Worm (Caenorhabditis elegans) whole organism, L4 larva: ENCODE measurements around the gene math-7.

Source experiments
- F10B5.3 ChIP-seq: sonication (generic microtip); optimal IDR thresholded peaks from 2 replicates; lab custom pipeline; 2016; ENCODE audit warnings: mild to moderate bottlenecking, missing genetic modification characterization, missing compliant biosample characterization
- aha-1 ChIP-seq: fragments of 150-350 bp; peaks from one replicate; lab custom pipeline; 2014; ENCODE audit warnings: missing biosample characterization, missing genetic modification characterization
- ceh-32 ChIP-seq: sonication (generic microtip); optimal IDR thresholded peaks from 2 replicates; lab custom pipeline; 2016; ENCODE audit warnings: mild to moderate bottlenecking, missing genetic modification characterization, missing compliant biosample characterization; ENCODE audit not compliant: poor library complexity
- ceh-44 ChIP-seq: fragments of 200-800 bp; sonication (Bioruptor generic); IDR thresholded peaks from 2 replicates; pipeline ENCODE4 v1.3.6; 2022; ENCODE audit warnings: missing genetic modification reagents, missing genetic modification characterization, missing compliant biosample characterization
- ceh-82 ChIP-seq: sonication (generic microtip); optimal IDR thresholded peaks from 2 replicates; lab custom pipeline; 2017; ENCODE audit warnings: missing biosample characterization, missing genetic modification characterization
- ctbp-1 ChIP-seq: fragments of 200-800 bp; sonication (Bioruptor generic); IDR thresholded peaks from 2 replicates; pipeline ENCODE4 v1.3.6; 2022; ENCODE audit warnings: missing genetic modification reagents, missing genetic modification characterization, missing compliant biosample characterization
- daf-16 ChIP-seq, 3 experiments: sonication (generic microtip); optimal IDR thresholded peaks; 2 replicates each; lab custom pipeline; 2016 to 2017; ENCODE audit warnings: missing genetic modification characterization in 3 of 3, missing genetic modification reagents in 3 of 3, mild to moderate bottlenecking in 2 of 3, missing compliant biosample characterization in 2 of 3, missing biosample characterization in 1 of 3, moderate library complexity in 1 of 3
- dmd-6 ChIP-seq: fragments of 200-800 bp; sonication (Bioruptor generic); IDR thresholded peaks from 2 replicates; pipeline ENCODE4 v1.3.6; 2022; ENCODE audit warnings: missing genetic modification reagents, missing genetic modification characterization, missing compliant biosample characterization
- duxl-1 ChIP-seq: sonication (generic microtip); optimal IDR thresholded peaks from 2 replicates; lab custom pipeline; 2016; ENCODE audit warnings: mild to moderate bottlenecking, missing genetic modification characterization, moderate library complexity, missing compliant biosample characterization; ENCODE audit not compliant: poor library complexity
- egl-43 ChIP-seq: fragments of 200-800 bp; sonication (Bioruptor generic); IDR thresholded peaks from 2 replicates; pipeline ENCODE4 v1.3.6; 2022; ENCODE audit warnings: missing genetic modification reagents, missing genetic modification characterization, missing compliant biosample characterization
- hlh-11 ChIP-seq: fragments of 200-800 bp; sonication (Bioruptor generic); optimal IDR thresholded peaks from 2 replicates; lab custom pipeline; 2018; ENCODE audit warnings: mild to moderate bottlenecking, missing genetic modification characterization, missing compliant biosample characterization
- hmg-1.1 ChIP-seq: fragments of 200-800 bp; sonication (Bioruptor generic); IDR thresholded peaks from 2 replicates; pipeline ENCODE4 v1.3.6; 2022; ENCODE audit warnings: missing genetic modification reagents, missing genetic modification characterization, missing compliant biosample characterization
- jun-1 ChIP-seq: fragments of 150-350 bp; optimal IDR thresholded peaks from 2 replicates; lab custom pipeline; 2014; ENCODE audit warnings: missing biosample characterization, missing genetic modification reagents, missing genetic modification characterization
- lin-29 ChIP-seq: fragments of 200-800 bp; sonication (Bioruptor generic); IDR thresholded peaks from 2 replicates; pipeline ENCODE4 v1.3.6; 2022; ENCODE audit warnings: missing genetic modification reagents, missing genetic modification characterization, missing compliant biosample characterization
- lir-3 ChIP-seq: sonication (generic microtip); optimal IDR thresholded peaks from 2 replicates; lab custom pipeline; 2016; ENCODE audit warnings: mild to moderate bottlenecking, missing genetic modification characterization, missing compliant biosample characterization
- lsy-2 ChIP-seq, 2 experiments: fragments of 150-350 bp in 1 of 2; sonication (generic microtip) in 1 of 2; optimal IDR thresholded peaks; 2 replicates each; lab custom pipeline; 2014 to 2017; ENCODE audit warnings: missing biosample characterization in 2 of 2, missing genetic modification characterization in 2 of 2
- mep-1 ChIP-seq: fragments of 150-350 bp; sonication (generic microtip); optimal IDR thresholded peaks from 3 replicates; lab custom pipeline; 2014; ENCODE audit warnings: missing biosample characterization, missing genetic modification characterization
- mes-2 ChIP-seq: sonication (generic microtip); optimal IDR thresholded peaks from 2 replicates; lab custom pipeline; 2016; ENCODE audit warnings: missing genotype, mild to moderate bottlenecking, missing genetic modification characterization, missing compliant biosample characterization; ENCODE audit not compliant: poor library complexity, severe bottlenecking
- mxl-2 ChIP-seq: fragments of 200-800 bp; sonication (Bioruptor generic); conservative IDR thresholded peaks from 2 replicates; pipeline ENCODE4 v1.3.6; 2022; ENCODE audit warnings: missing genetic modification reagents, missing genetic modification characterization, missing compliant biosample characterization
- mxl-3 ChIP-seq: fragments of 200-800 bp; sonication (Bioruptor generic); optimal IDR thresholded peaks from 2 replicates; lab custom pipeline; 2018; ENCODE audit warnings: mild to moderate bottlenecking, missing genetic modification characterization, missing compliant biosample characterization
- nhr-11 ChIP-seq: fragments of 150-350 bp; optimal IDR thresholded peaks from 2 replicates; lab custom pipeline; 2014; ENCODE audit warnings: missing biosample characterization, missing genetic modification characterization
- nhr-25 ChIP-seq: sonication (generic microtip); optimal IDR thresholded peaks from 2 replicates; lab custom pipeline; 2017; ENCODE audit warnings: missing genetic modification characterization, mild to moderate bottlenecking, missing compliant biosample characterization, antibody characterized with exemption, moderate library complexity, borderline replicate concordance; ENCODE audit not compliant: insufficient read depth
- nhr-42 ChIP-seq: fragments of 200-800 bp; sonication (Bioruptor generic); IDR thresholded peaks from 2 replicates; pipeline ENCODE4 v1.3.6; 2022; ENCODE audit warnings: missing genetic modification characterization, missing compliant biosample characterization
- nhr-48 ChIP-seq: sonication (generic microtip); optimal IDR thresholded peaks from 2 replicates; lab custom pipeline; 2016; ENCODE audit warnings: mild to moderate bottlenecking, missing genetic modification characterization, missing compliant biosample characterization
- nhr-77 ChIP-seq: fragments of 150-350 bp; optimal IDR thresholded peaks from 2 replicates; lab custom pipeline; 2014; ENCODE audit warnings: missing biosample characterization, missing genetic modification characterization
- pqm-1 ChIP-seq: sonication (generic microtip); optimal IDR thresholded peaks from 2 replicates; lab custom pipeline; 2017; ENCODE audit warnings: missing biosample characterization, missing genetic modification characterization
- saeg-2 ChIP-seq: fragments of 200-800 bp; sonication (Bioruptor generic); IDR thresholded peaks from 2 replicates; pipeline ENCODE4 v1.3.6; 2022; ENCODE audit warnings: missing genetic modification reagents, missing genetic modification characterization, missing compliant biosample characterization
- set-16 ChIP-seq: fragments of 200-800 bp; sonication (Bioruptor generic); IDR thresholded peaks from 2 replicates; pipeline ENCODE4 v1.3.6; 2022; ENCODE audit warnings: missing genetic modification reagents, missing genetic modification characterization, missing compliant biosample characterization
- spr-3 ChIP-seq: fragments of 200-800 bp; sonication (Bioruptor generic); optimal IDR thresholded peaks from 2 replicates; lab custom pipeline; 2018; ENCODE audit warnings: mild to moderate bottlenecking, missing genetic modification characterization, missing compliant biosample characterization
- tra-1 ChIP-seq: fragments of 200-800 bp; sonication (Bioruptor generic); IDR thresholded peaks from 2 replicates; pipeline ENCODE4 v1.3.6; 2022; ENCODE audit warnings: missing genetic modification reagents, missing genetic modification characterization, missing compliant biosample characterization
- unc-39 ChIP-seq: sonication (generic microtip); optimal IDR thresholded peaks from 2 replicates; lab custom pipeline; 2017; ENCODE audit warnings: missing biosample characterization, missing genetic modification characterization
- unc-62 ChIP-seq, 3 experiments: fragments of 150-350 bp in 1 of 3; sonication (generic microtip); optimal IDR thresholded peaks in 2 of 3; peaks in 1 of 3; 1 replicate in 1 of 3; 2 replicates in 2 of 3; lab custom pipeline; 2014 to 2017; ENCODE audit warnings: missing biosample characterization in 3 of 3, missing genetic modification characterization in 3 of 3, missing genetic modification reagents in 3 of 3, missing genotype in 1 of 3
- zfp-2 ChIP-seq: sonication (generic microtip); optimal IDR thresholded peaks from 2 replicates; lab custom pipeline; 2016; ENCODE audit warnings: mild to moderate bottlenecking, missing genetic modification characterization, missing compliant biosample characterization
- zfp-3 ChIP-seq: fragments of 200-800 bp; sonication (Bioruptor generic); conservative IDR thresholded peaks from 2 replicates; pipeline ENCODE4 v1.3.6; 2022; ENCODE audit warnings: missing genetic modification reagents, missing genetic modification characterization, missing compliant biosample characterization

Gene math-7

ce11 chrII:1851716-1852115, 34.6 kb downstream of the math-7 start (continued):
- TF ChIP-seq nhr-25 (tag; lab: Kevin White, UChicago) (no peak), ctbp-1 (no peak), spr-3 (GFP tag; lab: Kevin White, UChicago) (no peak), duxl-1 (tag; lab: Kevin White, UChicago) (peak; percentile 87), mxl-2 (GFP tag; lab: Robert Waterston, UW) (no peak), ceh-82 (tag; lab: Kevin White, UChicago) (no peak), nhr-42 (peak; percentile 52; the same call in 1 of the 2 replicates), mes-2 (tag; lab: Kevin White, UChicago) (no peak), daf-16 (GFP tag; optimal IDR thresholded peaks at IDR 0.05; lab: Kevin White, UChicago) (no peak), daf-16 (tag; optimal IDR thresholded peaks at IDR 0.05; lab: Kevin White, UChicago) (peak; percentile 85)

ce11 chrII:1850840-1851294, 35.4 kb downstream of the math-7 start, which contains the start of gene C52E2.3:
Gene C52E2.3 (plus strand): TSS chrII:1851244.
- no peak for TF ChIP-seq nhr-48 (tag; lab: Kevin White, UChicago)
- TF ChIP-seq unc-39 (tag; lab: Kevin White, UChicago) = no peak
- no peak for TF ChIP-seq ctbp-1
- no peak for TF ChIP-seq hmg-1.1 (GFP tag; lab: Robert Waterston, UW)
- no peak for TF ChIP-seq F10B5.3 (tag; lab: Kevin White, UChicago)
- no peak for TF ChIP-seq lir-3 (tag; lab: Kevin White, UChicago)
- no peak for TF ChIP-seq egl-43 (GFP tag; lab: Robert Waterston, UW)
- peak; percentile 6 for TF ChIP-seq hlh-11 (tag; lab: Kevin White, UChicago)

ce11 chrII:1850299-1850698, 36.0 kb downstream of the math-7 start, which contains the start of gene fbxb-96:
Gene fbxb-96 (minus strand): TSS chrII:1850399.
- no peak for TF ChIP-seq zfp-3 (GFP tag; lab: Robert Waterston, UW)
- TF ChIP-seq aha-1 (tag; lab: Kevin White, UChicago) = no peak
- TF ChIP-seq lin-29 (GFP tag; lab: Robert Waterston, UW) = no peak
- no peak for TF ChIP-seq set-16 (GFP tag; lab: Robert Waterston, UW)
- TF ChIP-seq mxl-3 = no peak
- TF ChIP-seq zfp-2 (tag; lab: Kevin White, UChicago) = no peak
- TF ChIP-seq nhr-77 = no peak
- TF ChIP-seq mep-1 (tag; lab: Kevin White, UChicago) = no peak
- no peak for TF ChIP-seq dmd-6 (GFP tag; lab: Robert Waterston, UW)
- TF ChIP-seq saeg-2 = no peak
- no peak for TF ChIP-seq ceh-44
- TF ChIP-seq lsy-2 (tag; optimal IDR thresholded peaks at IDR 0.05; lab: Kevin White, UChicago) = no peak
- no peak for TF ChIP-seq ceh-32
- TF ChIP-seq nhr-11 = no peak
- TF ChIP-seq, all 104 proteins: peak for 0

ce11 chrII:1848109-1848508, 38.2 kb downstream of the math-7 start, which contains the start of gene fbxb-97:
Gene fbxb-97 (minus strand): TSS chrII:1848161.
- no peak for TF ChIP-seq tra-1 (GFP tag; lab: Robert Waterston, UW)
- peak; percentile 91 for TF ChIP-seq duxl-1 (tag; lab: Kevin White, UChicago)
- no peak for TF ChIP-seq pqm-1 (tag; lab: Kevin White, UChicago)
- 0 out of 2 replicates have a peak, but pooled peaks have one; percentile 51 for TF ChIP-seq egl-43 (GFP tag; lab: Robert Waterston, UW)
- no peak for TF ChIP-seq jun-1 (tag; lab: Kevin White, UChicago)
- TF ChIP-seq unc-62 (GFP tag; optimal IDR thresholded peaks at IDR 0.05 in 1 of 2; lab: Kevin White, UChicago) = peak in 1 of 2 experiments; percentile 10
- no peak for TF ChIP-seq unc-62 (tag; optimal IDR thresholded peaks at IDR 0.05; lab: Kevin White, UChicago)
